Worm (Caenorhabditis elegans) whole organism, mixed stage, embryonic: ENCODE measurements around the gene T22D1.1.

Experiments
- ces-1 ChIP-seq: fragments of 150-350 bp; optimal IDR thresholded peaks from 2 replicates; lab custom pipeline; 2014; ENCODE audit warnings: missing biosample characterization, missing genetic modification reagents, missing genetic modification characterization
- elt-3 ChIP-seq: fragments of 150-350 bp; optimal IDR thresholded peaks from 2 replicates; lab custom pipeline; 2014; ENCODE audit warnings: missing biosample characterization, missing genetic modification characterization
- ham-2 ChIP-seq: fragments of 200-800 bp; sonication (Bioruptor generic); optimal IDR thresholded peaks from 2 replicates; lab custom pipeline; 2018; ENCODE audit warnings: mild to moderate bottlenecking, missing genetic modification characterization, missing compliant biosample characterization
- mab-5 ChIP-seq: fragments of 150-350 bp; optimal IDR thresholded peaks from 2 replicates; lab custom pipeline; 2014; ENCODE audit warnings: missing biosample characterization, missing genetic modification characterization
- nhr-12 ChIP-seq: fragments of 150-350 bp; optimal IDR thresholded peaks from 2 replicates; lab custom pipeline; 2014; ENCODE audit warnings: missing biosample characterization, missing genetic modification characterization
- nhr-2 ChIP-seq: fragments of 150-350 bp; optimal IDR thresholded peaks from 2 replicates; lab custom pipeline; 2014; ENCODE audit warnings: missing biosample characterization, missing genetic modification characterization
- nhr-237 ChIP-seq: fragments of 150-350 bp; optimal IDR thresholded peaks from 2 replicates; lab custom pipeline; 2014; ENCODE audit warnings: missing biosample characterization, missing genetic modification characterization
- nhr-28 ChIP-seq: fragments of 150-350 bp; optimal IDR thresholded peaks from 2 replicates; lab custom pipeline; 2014; ENCODE audit warnings: missing biosample characterization, missing genetic modification characterization
- nhr-76 ChIP-seq: sonication (generic microtip); optimal IDR thresholded peaks from 2 replicates; lab custom pipeline; 2017; ENCODE audit warnings: missing biosample characterization, missing genetic modification characterization
- pha-4 ChIP-seq: fragments of 150-350 bp; optimal IDR thresholded peaks from 2 replicates; lab custom pipeline; 2018; ENCODE audit warnings: missing biosample characterization, missing genetic modification reagents, missing genetic modification characterization
- snpc-4 ChIP-seq: fragments of 150-350 bp; optimal IDR thresholded peaks from 2 replicates; lab custom pipeline; 2014; ENCODE audit warnings: missing biosample characterization, missing genetic modification characterization
- unc-39 ChIP-seq: fragments of 150-350 bp; optimal IDR thresholded peaks from 2 replicates; lab custom pipeline; 2014; ENCODE audit warnings: missing biosample characterization, missing genetic modification characterization
- ztf-11 ChIP-seq: fragments of 150-350 bp; optimal IDR thresholded peaks from 2 replicates; lab custom pipeline; 2014; ENCODE audit warnings: missing biosample characterization, missing genetic modification characterization

DNA sequence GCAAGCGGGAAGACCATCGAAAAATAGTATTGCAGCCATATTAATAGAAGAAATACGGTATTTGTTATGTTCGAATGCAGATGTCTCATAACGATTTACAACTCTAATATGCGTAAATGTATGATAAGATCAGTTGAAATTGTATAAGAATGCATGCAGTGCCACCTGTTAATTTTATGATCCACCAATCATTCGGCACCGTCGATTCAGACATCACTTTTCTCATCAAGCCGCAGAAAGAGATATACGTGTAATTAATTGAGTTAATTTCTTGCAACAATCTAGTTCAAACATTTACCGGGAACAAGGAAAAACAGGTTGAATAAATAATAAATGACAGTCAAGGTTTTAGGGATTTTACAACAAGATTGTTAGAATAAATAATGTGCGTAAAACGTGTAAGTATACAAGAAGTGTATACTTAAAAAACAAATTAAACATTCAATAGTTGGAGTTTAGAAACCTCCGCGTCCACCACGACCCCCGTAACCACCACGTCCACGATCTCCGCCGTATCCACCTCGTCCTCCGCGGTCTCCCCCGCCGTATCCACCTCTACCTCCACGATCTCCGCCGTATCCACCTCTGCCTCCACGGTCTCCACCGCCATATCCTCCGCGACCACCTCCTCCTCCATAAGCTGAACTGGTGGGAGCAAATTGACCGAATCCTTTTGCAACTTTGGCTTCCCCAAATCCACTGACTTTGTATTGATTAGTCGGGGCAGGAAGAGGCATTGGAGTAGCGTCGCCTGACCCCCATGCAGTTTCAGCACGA is 51.2 kb downstream of the T22D1.1 start:
- TF ChIP-seq pha-4 (tag; lab: Kevin White, UChicago): no peak
- TF ChIP-seq nhr-12 (tag; lab: Kevin White, UChicago): no peak
- TF ChIP-seq snpc-4 (tag; lab: Kevin White, UChicago): no peak
- no peak for TF ChIP-seq unc-39
- no peak for TF ChIP-seq ztf-11 (tag; lab: Kevin White, UChicago)
- no peak for TF ChIP-seq nhr-76 (tag; lab: Kevin White, UChicago)
- TF ChIP-seq nhr-2 (tag; lab: Kevin White, UChicago): no peak
- no peak for TF ChIP-seq ces-1
- no peak for TF ChIP-seq mab-5
- TF ChIP-seq ham-2 (GFP tag; lab: Kevin White, UChicago): no peak
- TF ChIP-seq elt-3 (tag; lab: Kevin White, UChicago): no peak
- TF ChIP-seq nhr-237 (tag; lab: Kevin White, UChicago): no peak
- no peak for TF ChIP-seq nhr-28 (tag; lab: Kevin White, UChicago)
